Fruit fly (Drosophila melanogaster): Measurements from ENCODE around the gene CG11986.

DNA sequence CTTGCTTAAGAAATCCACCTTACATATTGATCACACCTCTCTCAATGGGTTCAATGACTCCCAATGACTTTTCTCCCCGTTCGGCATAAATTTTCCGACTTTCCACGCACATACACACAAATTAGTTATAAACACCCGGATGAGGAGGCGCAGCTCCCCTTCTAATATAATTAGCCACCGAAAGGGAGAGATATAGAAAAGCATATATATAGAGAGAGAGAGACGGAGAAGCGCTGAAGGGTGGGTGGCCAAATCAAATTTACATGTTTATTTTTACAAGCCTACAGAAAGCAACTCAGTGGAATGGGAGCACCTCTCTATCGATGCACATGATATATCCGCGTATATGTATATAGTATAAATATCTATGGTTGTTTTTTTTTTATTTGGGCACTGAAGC, 13.4 kb downstream of the CG11986 start:
- TF ChIP-seq CTCF (optimal IDR thresholded peaks at IDR 0.05) (no peak), CG8478 (optimal IDR thresholded peaks at IDR 0.05) (no peak)
